Worm (Caenorhabditis elegans): ENCODE results near the gene cap-2.

Gene cap-2

ce11 chrII:10824046-10824445 lies 45.0 kb upstream of the cap-2 start, which contains the start of the genes R06F6.12 and mix-1 (continued):
- TF ChIP-seq hlh-17 (GFP tag; optimal IDR thresholded peaks at IDR 0.05; ENCODE audit: borderline replicate concordance) = no peak
- no peak for TF ChIP-seq fkh-4 (tag; optimal IDR thresholded peaks at IDR 0.05; ENCODE audit: borderline replicate concordance)

- peak; percentile 14 for TF ChIP-seq nhr-71 (tag; optimal IDR thresholded peaks at IDR 0.05)
- TF ChIP-seq nhr-47 (tag; optimal IDR thresholded peaks at IDR 0.05) = peak; percentile 28
- no peak for TF ChIP-seq sptf-1 (tag; optimal IDR thresholded peaks at IDR 0.05)
- TF ChIP-seq lin-14 (GFP tag; optimal IDR thresholded peaks at IDR 0.05) = peak; percentile 47
- no peak for TF ChIP-seq C34B4.2 (tag; optimal IDR thresholded peaks at IDR 0.05)
- peak; percentile 41 for TF ChIP-seq unc-86 (tag; optimal IDR thresholded peaks at IDR 0.05)
- no peak for TF ChIP-seq C16A3.4 (tag; optimal IDR thresholded peaks at IDR 0.05)
Observed at ce11 chrII:10829081-10829480, 39.9 kb upstream of the cap-2 start, which contains the start of gene VM106R.1. VM106R.1 (minus strand) TSS chrII:10829181.

DNA sequence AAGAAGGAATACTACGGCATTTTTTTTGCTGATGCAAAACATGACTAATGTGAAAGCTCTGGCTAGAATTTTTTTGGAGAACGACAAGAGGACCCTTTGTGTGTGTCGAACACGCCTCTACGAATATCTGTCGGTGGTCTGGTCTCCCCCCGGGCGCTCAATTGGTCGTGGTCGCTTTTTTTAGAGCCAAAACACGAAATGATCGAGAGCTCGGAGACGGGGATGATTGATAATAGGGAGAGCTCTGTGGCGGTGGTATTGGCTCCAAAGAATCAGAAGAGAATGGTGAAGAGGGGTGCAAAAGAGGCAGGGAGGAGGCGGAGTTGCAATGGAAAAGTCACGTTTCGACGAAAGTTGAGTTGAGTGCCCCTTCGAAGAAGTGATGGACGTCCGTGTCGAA lies 39.4 kb upstream of the cap-2 start:
- TF ChIP-seq dsc-1 (tag; optimal IDR thresholded peaks at IDR 0.05) (no peak), mab-9 (GFP tag; IDR thresholded peaks at IDR 0.05) (no peak), xbp-1 (tag; optimal IDR thresholded peaks at IDR 0.05) (no peak), ceh-88 (GFP tag; IDR thresholded peaks at IDR 0.05) (no peak), lin-39 (tag; optimal IDR thresholded peaks at IDR 0.05) (no peak), sptf-1 (tag; optimal IDR thresholded peaks at IDR 0.05) (no peak), lin-14 (GFP tag; optimal IDR thresholded peaks at IDR 0.05) (no peak), Y116A8C.19 (tag; optimal IDR thresholded peaks at IDR 0.05; ENCODE audit: borderline replicate concordance) (no peak), nhr-84 (tag; optimal IDR thresholded peaks at IDR 0.05) (no peak)

DNA sequence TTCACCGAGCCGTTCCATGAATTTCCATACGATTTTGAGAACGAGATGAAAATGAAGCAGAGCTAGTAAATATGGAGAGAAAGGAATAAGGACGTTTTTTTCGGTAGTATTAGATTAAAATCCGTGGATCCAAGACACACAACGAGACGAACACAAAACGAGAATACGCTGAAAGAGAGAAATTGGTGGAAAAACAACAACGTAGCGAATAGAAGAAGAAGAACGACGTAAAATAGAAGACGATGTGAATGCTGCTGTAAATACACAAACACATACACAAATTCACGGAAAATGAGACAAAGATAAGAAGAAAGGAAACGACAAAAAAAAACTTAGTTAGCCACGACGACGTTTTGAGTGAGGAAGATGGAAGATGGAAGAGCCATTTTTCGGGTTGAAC lies 34.3 kb upstream of the cap-2 start:
- TF ChIP-seq lin-35 (GFP tag; optimal IDR thresholded peaks at IDR 0.05) (no peak), C34B4.2 (tag; optimal IDR thresholded peaks at IDR 0.05) (no peak), aha-1 (tag; optimal IDR thresholded peaks at IDR 0.05) (no peak), efl-3 (GFP tag; optimal IDR thresholded peaks at IDR 0.05) (no peak), egl-13 (tag; optimal IDR thresholded peaks at IDR 0.05) (no peak), irx-1 (tag; optimal IDR thresholded peaks at IDR 0.05) (no peak), rnt-1 (tag; optimal IDR thresholded peaks at IDR 0.05) (no peak), snu-23 (GFP tag; optimal IDR thresholded peaks at IDR 0.05) (no peak), nhr-237 (tag; optimal IDR thresholded peaks at IDR 0.05) (no peak), lin-14 (GFP tag; optimal IDR thresholded peaks at IDR 0.05) (no peak), nhr-11 (tag; optimal IDR thresholded peaks at IDR 0.05) (no peak), tbx-2 (tag; optimal IDR thresholded peaks at IDR 0.05) (no peak), tlp-1 (tag; optimal IDR thresholded peaks at IDR 0.05) (no peak), skn-1 (tag; optimal IDR thresholded peaks at IDR 0.05) (no peak), nhr-47 (tag; optimal IDR thresholded peaks at IDR 0.05) (no peak), ceh-8 (GFP tag; optimal IDR thresholded peaks at IDR 0.05) (no peak), snpc-4 (tag; optimal IDR thresholded peaks at IDR 0.05) (no peak)

DNA sequence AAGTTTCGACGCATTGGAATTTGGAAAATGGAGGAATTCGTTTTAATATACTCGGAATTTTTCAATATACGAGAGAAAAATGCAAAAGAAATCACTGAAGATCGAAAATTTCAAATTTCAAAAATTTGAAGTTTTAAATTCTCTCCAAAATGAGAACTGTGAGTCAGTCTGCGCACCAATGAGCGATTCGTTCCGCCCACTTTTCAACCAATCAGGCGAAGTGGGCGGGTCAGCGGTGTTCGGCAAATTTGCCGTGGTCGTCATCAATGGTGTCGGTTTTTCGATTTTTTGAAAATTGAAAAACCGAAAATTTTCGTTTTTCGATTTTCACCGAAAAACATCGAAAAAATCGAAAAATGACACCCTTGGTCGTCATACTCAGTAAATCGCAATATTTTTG lies 30.4 kb upstream of the cap-2 start:
- TF ChIP-seq C34B4.2 (tag; optimal IDR thresholded peaks at IDR 0.05) = no peak
- TF ChIP-seq ceh-82 (tag; optimal IDR thresholded peaks at IDR 0.05) = no peak
- TF ChIP-seq ets-5 (GFP tag; IDR thresholded peaks at IDR 0.05) = no peak
- TF ChIP-seq efl-1 (optimal IDR thresholded peaks at IDR 0.05) = no peak
- no peak for TF ChIP-seq efl-1 (GFP tag; optimal IDR thresholded peaks at IDR 0.05 in 1 of 2)

DNA sequence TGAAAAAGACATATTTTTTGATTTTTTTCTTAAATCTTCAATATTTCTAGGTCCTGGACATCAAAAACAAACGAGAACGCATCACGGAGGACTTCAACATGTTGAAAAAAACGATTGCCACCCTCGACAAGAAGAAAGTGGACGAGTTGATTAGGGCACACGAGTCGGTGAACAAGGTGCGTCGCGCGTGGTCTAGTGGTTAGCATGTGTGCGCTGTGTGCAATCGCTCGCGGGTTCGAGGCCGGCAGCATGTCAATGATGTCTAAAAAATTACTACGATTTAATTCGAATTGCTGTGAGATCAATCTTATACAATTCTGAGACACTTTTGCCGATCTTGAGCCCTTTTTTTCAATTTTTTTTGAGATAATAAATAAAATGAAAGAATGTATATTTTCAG lies 28.9 kb upstream of the cap-2 start:
- TF ChIP-seq nhr-77 (tag; optimal IDR thresholded peaks at IDR 0.05) (peak; percentile 63), ces-1 (GFP tag; optimal IDR thresholded peaks at IDR 0.05) (no peak), sox-4 (tag; optimal IDR thresholded peaks at IDR 0.05) (peak; percentile 66), skn-1 (tag; optimal IDR thresholded peaks at IDR 0.05) (peak; percentile 74), ceh-90 (tag; optimal IDR thresholded peaks at IDR 0.05) (peak; percentile 6), egl-27 (tag; optimal IDR thresholded peaks at IDR 0.05) (peak in 1 of 2 experiments; percentile 54), vab-15 (tag; optimal IDR thresholded peaks at IDR 0.05) (peak; percentile 54), ztf-11 (tag; optimal IDR thresholded peaks at IDR 0.05) (peak in 1 of 2 experiments; percentile 19), isw-1 (GFP tag; IDR thresholded peaks at IDR 0.05) (peak; percentile 39), nhr-20 (tag; optimal IDR thresholded peaks at IDR 0.05) (peak; percentile 88), nhr-12 (tag; optimal IDR thresholded peaks at IDR 0.05) (no peak), nhr-90 (tag; optimal IDR thresholded peaks at IDR 0.05; ENCODE audit: poor library complexity) (peak; percentile 87), zip-4 (GFP tag; optimal IDR thresholded peaks at IDR 0.05) (peak; percentile 52), tbx-2 (tag; optimal IDR thresholded peaks at IDR 0.05) (peak; percentile 84)

Data from whole organism, L1 larva.